Fruit fly (Drosophila melanogaster): ENCODE results near the gene CG15172.

The CG15172 gene

dm6 chr2L:18981947-18982579 is 40.2 kb upstream of the CG15172 start (continued):
- TF ChIP-seq Smox (GFP tag; optimal IDR thresholded peaks at IDR 0.05) (peak; percentile 21), OdsH (GFP tag; optimal IDR thresholded peaks at IDR 0.05) (peak; percentile 71), fd59A (GFP tag; optimal IDR thresholded peaks at IDR 0.05) (peak; percentile 61), acj6 (GFP tag; optimal IDR thresholded peaks at IDR 0.05) (peak; percentile 55), CG3919 (GFP tag; optimal IDR thresholded peaks at IDR 0.05) (peak; percentile 66), CG11762 (GFP tag; optimal IDR thresholded peaks at IDR 0.05; ENCODE audit: insufficient read depth) (peak; percentile 26), CG10631 (GFP tag; optimal IDR thresholded peaks at IDR 0.05) (peak; percentile 70), spab (GFP tag; optimal IDR thresholded peaks at IDR 0.05) (peak; percentile 58), topi (GFP tag; optimal IDR thresholded peaks at IDR 0.05) (peak; percentile 8)

- TF ChIP-seq Eip78C (GFP tag) (peak; percentile 73), dac (GFP tag; optimal IDR thresholded peaks at IDR 0.05) (no peak), esn (GFP tag; optimal IDR thresholded peaks at IDR 0.05) (peak; percentile 52), CG11294 (GFP tag; IDR thresholded peaks at IDR 0.05) (no peak), OdsH (GFP tag; optimal IDR thresholded peaks at IDR 0.05) (no peak), Met (GFP tag; optimal IDR thresholded peaks at IDR 0.05) (peak; percentile 42), lz (GFP tag; optimal IDR thresholded peaks at IDR 0.05) (peak; percentile 44), ss (GFP tag; optimal IDR thresholded peaks at IDR 0.05) (peak in 1 of 2 experiments; percentile 28), Hr38 (GFP tag; optimal IDR thresholded peaks at IDR 0.05) (no peak), CG32006 (GFP tag; optimal IDR thresholded peaks at IDR 0.05) (peak; percentile 36), Smox (GFP tag; optimal IDR thresholded peaks at IDR 0.05) (peak; percentile 29), svp (GFP tag) (peak; percentile 68), CG6854 (GFP tag; optimal IDR thresholded peaks at IDR 0.05) (no peak), Gug (GFP tag; IDR thresholded peaks at IDR 0.05) (no peak), CG6808 (GFP tag; optimal IDR thresholded peaks at IDR 0.05) (no peak), CG10631 (GFP tag; optimal IDR thresholded peaks at IDR 0.05) (peak; percentile 34), CG3032 (tag; optimal IDR thresholded peaks at IDR 0.05) (peak; percentile 6), Eip75B (GFP tag; optimal IDR thresholded peaks at IDR 0.05) (peak; percentile 17), CG6276 (GFP tag; optimal IDR thresholded peaks at IDR 0.05) (no peak), Hr4 (GFP tag; optimal IDR thresholded peaks at IDR 0.05) (no peak), CG4318 (GFP tag; optimal IDR thresholded peaks at IDR 0.05) (no peak), CG31627 (GFP tag; optimal IDR thresholded peaks at IDR 0.05) (peak; percentile 52), net (GFP tag; optimal IDR thresholded peaks at IDR 0.05) (no peak), CG15336 (GFP tag; IDR thresholded peaks at IDR 0.05) (no peak), eg (GFP tag; IDR thresholded peaks at IDR 0.05) (no peak), topi (GFP tag; optimal IDR thresholded peaks at IDR 0.05) (no peak), Lpt (GFP tag; optimal IDR thresholded peaks at IDR 0.05) (no peak), CG6792 (GFP tag; optimal IDR thresholded peaks at IDR 0.05) (peak; percentile 5), acj6 (GFP tag; optimal IDR thresholded peaks at IDR 0.05) (peak; percentile 51), CG8319 (GFP tag; optimal IDR thresholded peaks at IDR 0.05) (no peak), CG16779 (tag; optimal IDR thresholded peaks at IDR 0.05) (no peak), dsx (GFP tag; optimal IDR thresholded peaks at IDR 0.05; ENCODE audit: poor library complexity, severe bottlenecking) (peak; percentile 40), CG9139 (GFP tag; optimal IDR thresholded peaks at IDR 0.05) (no peak), CG8119 (GFP tag; IDR thresholded peaks at IDR 0.05) (0 out of 3 replicates have a peak, but pooled peaks have one; percentile 16), Hr39 (GFP tag; optimal IDR thresholded peaks at IDR 0.05) (peak; percentile 35), CG10669 (GFP tag; optimal IDR thresholded peaks at IDR 0.05) (no peak), CG8632 (GFP tag; optimal IDR thresholded peaks at IDR 0.05) (peak; percentile 19), achi (GFP tag; optimal IDR thresholded peaks at IDR 0.05) (peak; percentile 0), Sox14 (GFP tag; optimal IDR thresholded peaks at IDR 0.05) (peak; percentile 48), cyc (GFP tag; optimal IDR thresholded peaks at IDR 0.05) (no peak), vri (GFP tag; optimal IDR thresholded peaks at IDR 0.05) (no peak), CG1621 (tag; optimal IDR thresholded peaks at IDR 0.05) (no peak)
Measured at dm6 chr2L:18982826-18983758, 39.1 kb upstream of the CG15172 start.

All from whole organism, prepupa.